Worm (Caenorhabditis elegans) whole organism, young adult: ENCODE data around the gene F46C3.2.

Experiments used
- F22D6.2 ChIP-seq: sonication (generic microtip); optimal IDR thresholded peaks from 2 replicates; lab custom pipeline; 2016; ENCODE audit warnings: mild to moderate bottlenecking, missing genetic modification characterization, missing compliant biosample characterization
- F37B4.10 ChIP-seq: fragments of 200-800 bp; sonication (Bioruptor generic); IDR thresholded peaks from 2 replicates; pipeline ENCODE4 v1.3.6; 2022; ENCODE audit warnings: missing genetic modification characterization, missing compliant biosample characterization
- F55B11.4 ChIP-seq: sonication (generic microtip); optimal IDR thresholded peaks from 2 replicates; lab custom pipeline; 2016; ENCODE audit warnings: missing compliant biosample characterization, missing genetic modification characterization, borderline replicate concordance; ENCODE audit not compliant: insufficient read depth
- T07F8.4 ChIP-seq: sonication (generic microtip); optimal IDR thresholded peaks from 2 replicates; lab custom pipeline; 2016; ENCODE audit warnings: mild to moderate bottlenecking, missing genetic modification characterization, moderate library complexity, missing compliant biosample characterization
- Y53G8AR.9 ChIP-seq: fragments of 200-800 bp; sonication (Bioruptor generic); conservative IDR thresholded peaks from 2 replicates; pipeline ENCODE4 v1.3.6; 2022; ENCODE audit warnings: missing genetic modification reagents, missing genetic modification characterization, missing compliant biosample characterization
- Y95B8A.8 ChIP-seq: fragments of 200-800 bp; sonication (Bioruptor generic); IDR thresholded peaks from 2 replicates; pipeline ENCODE4 v1.3.6; 2022; ENCODE audit warnings: missing genetic modification reagents, missing genetic modification characterization, missing compliant biosample characterization
- ZK185.1 ChIP-seq: sonication (generic microtip); optimal IDR thresholded peaks from 2 replicates; lab custom pipeline; 2016; ENCODE audit warnings: mild to moderate bottlenecking, missing genetic modification characterization, missing compliant biosample characterization; ENCODE audit not compliant: poor library complexity, severe bottlenecking
- akir-1 ChIP-seq: fragments of 200-800 bp; sonication (Bioruptor generic); optimal IDR thresholded peaks from 2 replicates; lab custom pipeline; 2018; ENCODE audit warnings: mild to moderate bottlenecking, missing genetic modification characterization, moderate library complexity, missing compliant biosample characterization
- ama-1 ChIP-seq, 3 experiments: fragments of 150-350 bp in 1 of 3; sonication (generic microtip) in 2 of 3; optimal IDR thresholded peaks; 2 replicates each; lab custom pipeline; 2014 to 2018; ENCODE audit warnings: missing biosample characterization in 2 of 3, missing genetic modification characterization in 2 of 3, missing genetic modification reagents in 2 of 3
- atf-7 ChIP-seq: sonication (generic microtip); optimal IDR thresholded peaks from 2 replicates; lab custom pipeline; 2017; ENCODE audit warnings: mild to moderate bottlenecking, missing genetic modification characterization, missing compliant biosample characterization
- attf-3 ChIP-seq: fragments of 200-800 bp; sonication (Bioruptor generic); conservative IDR thresholded peaks from 2 replicates; pipeline ENCODE4 v1.3.6; 2022; ENCODE audit warnings: missing genetic modification reagents, missing genetic modification characterization, missing compliant biosample characterization
- attf-6 ChIP-seq: fragments of 200-800 bp; sonication (Bioruptor generic); IDR thresholded peaks from 2 replicates; pipeline ENCODE4 v1.3.6; 2022; ENCODE audit warnings: missing genetic modification reagents, missing genetic modification characterization, missing compliant biosample characterization
- cebp-1 ChIP-seq, 2 experiments: fragments of 200-800 bp in 1 of 2; sonication (Bioruptor generic) in 1 of 2; sonication (generic microtip) in 1 of 2; IDR thresholded peaks in 1 of 2; optimal IDR thresholded peaks in 1 of 2; 2 replicates each; pipeline versions ENCODE4 v1.3.6 to Lab custom; 2017 to 2022; ENCODE audit warnings: missing compliant biosample characterization in 2 of 2, missing genetic modification characterization in 2 of 2, mild to moderate bottlenecking in 1 of 2, missing genetic modification reagents in 1 of 2, moderate library complexity in 1 of 2
- ceh-100 ChIP-seq: fragments of 200-800 bp; sonication (Bioruptor generic); IDR thresholded peaks from 2 replicates; pipeline ENCODE4 v1.3.6; 2022; ENCODE audit warnings: missing genetic modification reagents, missing genetic modification characterization, missing compliant biosample characterization
- ceh-27 ChIP-seq: fragments of 200-800 bp; sonication (Bioruptor generic); optimal IDR thresholded peaks from 2 replicates; lab custom pipeline; 2018; ENCODE audit warnings: mild to moderate bottlenecking, missing genetic modification characterization, moderate library complexity, missing compliant biosample characterization
- ceh-40 ChIP-seq: fragments of 200-800 bp; sonication (Bioruptor generic); IDR thresholded peaks from 2 replicates; pipeline ENCODE4 v1.3.6; 2022; ENCODE audit warnings: missing genetic modification characterization, missing compliant biosample characterization
- ceh-58 ChIP-seq: fragments of 200-800 bp; sonication (Bioruptor generic); IDR thresholded peaks from 2 replicates; pipeline ENCODE4 v1.3.6; 2022; ENCODE audit warnings: missing genetic modification characterization, missing compliant biosample characterization
- chd-7 ChIP-seq: sonication (generic microtip); optimal IDR thresholded peaks from 2 replicates; lab custom pipeline; 2016; ENCODE audit warnings: mild to moderate bottlenecking, missing genetic modification characterization, moderate library complexity, missing compliant biosample characterization
- die-1 ChIP-seq: sonication (generic microtip); optimal IDR thresholded peaks from 2 replicates; lab custom pipeline; 2016; ENCODE audit warnings: missing genotype, mild to moderate bottlenecking, missing genetic modification characterization, missing compliant biosample characterization
- dpl-1 ChIP-seq: fragments of 150-350 bp; optimal IDR thresholded peaks from 2 replicates; lab custom pipeline; 2014; ENCODE audit warnings: missing biosample characterization, missing genetic modification reagents, missing genetic modification characterization
- ekl-4 ChIP-seq: fragments of 200-800 bp; sonication (Bioruptor generic); IDR thresholded peaks from 2 replicates; pipeline ENCODE4 v1.3.6; 2022; ENCODE audit warnings: missing genetic modification reagents, missing genetic modification characterization, missing compliant biosample characterization
- hlh-26 ChIP-seq: fragments of 200-800 bp; sonication (Bioruptor generic); conservative IDR thresholded peaks from 2 replicates; pipeline ENCODE4 v1.3.6; 2022; ENCODE audit warnings: missing genetic modification reagents, missing genetic modification characterization, missing compliant biosample characterization
- let-526 ChIP-seq: fragments of 200-800 bp; sonication (Bioruptor generic); IDR thresholded peaks from 2 replicates; pipeline ENCODE4 v1.3.6; 2022; ENCODE audit warnings: missing genetic modification reagents, missing genetic modification characterization, missing compliant biosample characterization
- lin-40 ChIP-seq: sonication (generic microtip); optimal IDR thresholded peaks from 2 replicates; lab custom pipeline; 2016; ENCODE audit warnings: missing genetic modification characterization, mild to moderate bottlenecking, missing compliant biosample characterization, missing genotype, missing genetic modification reagents
- lir-1 ChIP-seq: fragments of 200-800 bp; sonication (Bioruptor generic); conservative IDR thresholded peaks from 2 replicates; pipeline ENCODE4 v1.3.6; 2022; ENCODE audit warnings: missing genetic modification reagents, missing genetic modification characterization, missing compliant biosample characterization
- lsy-27 ChIP-seq: sonication (generic microtip); optimal IDR thresholded peaks from 2 replicates; lab custom pipeline; 2017; ENCODE audit warnings: missing genetic modification characterization, mild to moderate bottlenecking, missing compliant biosample characterization, antibody characterized with exemption, missing genotype, borderline replicate concordance; ENCODE audit not compliant: insufficient read depth
- madf-10 ChIP-seq: sonication (generic microtip); optimal IDR thresholded peaks from 2 replicates; lab custom pipeline; 2016; ENCODE audit warnings: mild to moderate bottlenecking, missing genetic modification characterization, missing compliant biosample characterization
- madf-3 ChIP-seq: fragments of 200-800 bp; sonication (Bioruptor generic); IDR thresholded peaks from 2 replicates; pipeline ENCODE4 v1.3.6; 2022; ENCODE audit warnings: missing genetic modification reagents, missing genetic modification characterization, missing compliant biosample characterization
- madf-6 ChIP-seq: fragments of 200-800 bp; sonication (Bioruptor generic); IDR thresholded peaks from 2 replicates; pipeline ENCODE4 v1.3.6; 2022; ENCODE audit warnings: missing genetic modification reagents, missing genetic modification characterization, missing compliant biosample characterization
- mcd-1 ChIP-seq: fragments of 200-800 bp; sonication (Bioruptor generic); IDR thresholded peaks from 2 replicates; pipeline ENCODE4 v1.3.6; 2022; ENCODE audit warnings: missing genetic modification reagents, missing genetic modification characterization, missing compliant biosample characterization
- nhr-80 ChIP-seq: sonication (generic microtip); optimal IDR thresholded peaks from 2 replicates; lab custom pipeline; 2016; ENCODE audit warnings: missing genetic modification characterization, missing compliant biosample characterization
- pha-4 ChIP-seq: fragments of 150-350 bp; sonication (generic microtip); optimal IDR thresholded peaks from 2 replicates; lab custom pipeline; 2014; ENCODE audit warnings: missing biosample characterization, missing genetic modification reagents, missing genetic modification characterization
- snpc-1.1 ChIP-seq: sonication (generic microtip); optimal IDR thresholded peaks from 2 replicates; lab custom pipeline; 2017; ENCODE audit warnings: missing genetic modification characterization, mild to moderate bottlenecking, missing compliant biosample characterization, antibody characterized with exemption, moderate library complexity, missing genotype, missing genetic modification reagents; ENCODE audit not compliant: insufficient read depth
- snpc-1.3 ChIP-seq: sonication (generic microtip); optimal IDR thresholded peaks from 2 replicates; lab custom pipeline; 2017; ENCODE audit warnings: missing genetic modification characterization, mild to moderate bottlenecking, missing compliant biosample characterization, antibody characterized with exemption, moderate library complexity, missing genotype, missing genetic modification reagents; ENCODE audit not compliant: insufficient read depth
- tlf-1 ChIP-seq: fragments of 200-800 bp; sonication (Bioruptor generic); optimal IDR thresholded peaks from 2 replicates; lab custom pipeline; 2018; ENCODE audit warnings: mild to moderate bottlenecking, missing genetic modification characterization, missing compliant biosample characterization
- xnd-1 ChIP-seq: sonication (generic microtip); optimal IDR thresholded peaks from 2 replicates; lab custom pipeline; 2016; ENCODE audit warnings: missing genotype, missing genetic modification reagents, missing genetic modification characterization, missing compliant biosample characterization
- zim-3 ChIP-seq: sonication (generic microtip); optimal IDR thresholded peaks from 2 replicates; lab custom pipeline; 2017; ENCODE audit warnings: mild to moderate bottlenecking, missing genetic modification characterization, moderate library complexity, missing compliant biosample characterization
- ztf-18 ChIP-seq: sonication (generic microtip); optimal IDR thresholded peaks from 2 replicates; lab custom pipeline; 2016; ENCODE audit warnings: missing genotype, mild to moderate bottlenecking, missing genetic modification characterization, missing compliant biosample characterization
- ztf-28 ChIP-seq: fragments of 200-800 bp; sonication (Bioruptor generic); IDR thresholded peaks from 2 replicates; pipeline ENCODE4 v1.3.6; 2022; ENCODE audit warnings: missing genetic modification reagents, missing genetic modification characterization, missing compliant biosample characterization

The F46C3.2 gene

ce11 chrX:11461545-11461944, 43.0 kb upstream of the F46C3.2 start:
- no peak for TF ChIP-seq ceh-27
- TF ChIP-seq dpl-1 (GFP tag; lab: Kevin White, UChicago): no peak
- TF ChIP-seq ekl-4 (GFP tag; lab: Robert Waterston, UW): no peak
- TF ChIP-seq ztf-28 (GFP tag; lab: Robert Waterston, UW): no peak
- TF ChIP-seq attf-3 (GFP tag; lab: Robert Waterston, UW): no peak
- TF ChIP-seq zim-3 (tag; lab: Kevin White, UChicago): peak; percentile 2
- TF ChIP-seq cebp-1 (GFP tag; IDR thresholded peaks at IDR 0.05; lab: Robert Waterston, UW): no peak
- no peak for TF ChIP-seq cebp-1 (tag; optimal IDR thresholded peaks at IDR 0.05; lab: Kevin White, UChicago)

- TF ChIP-seq ceh-40 (GFP tag; lab: Robert Waterston, UW) (no peak), F55B11.4 (tag; lab: Kevin White, UChicago) (no peak), madf-3 (GFP tag; lab: Robert Waterston, UW) (no peak), tlf-1 (GFP tag; lab: Kevin White, UChicago) (no peak), madf-6 (no peak), akir-1 (no peak), lir-1 (GFP tag; lab: Robert Waterston, UW) (no peak), snpc-1.3 (no peak), mcd-1 (GFP tag; lab: Robert Waterston, UW) (no peak), ceh-58 (no peak), lin-40 (tag; lab: Kevin White, UChicago) (no peak), pha-4 (tag; lab: Kevin White, UChicago) (no peak), nhr-80 (tag; lab: Kevin White, UChicago) (no peak), xnd-1 (tag; lab: Kevin White, UChicago) (no peak), ama-1 (optimal IDR thresholded peaks at IDR 0.05; lab: Kevin White, UChicago) (no peak), ama-1 (GFP tag; optimal IDR thresholded peaks at IDR 0.05; lab: Kevin White, UChicago) (no peak)
- TF ChIP-seq, all 124 proteins: peak for 0
These were observed 38.1 kb upstream of the F46C3.2 start for ce11 chrX:11456665-11457064.

ce11 chrX:11454231-11454630, 35.7 kb upstream of the F46C3.2 start, which contains the start of gene F48C5.2:
TSS of gene F48C5.2 (minus strand) at chrX:11454331.
- TF ChIP-seq snpc-1.1 (tag; lab: Kevin White, UChicago) (no peak), atf-7 (tag; lab: Kevin White, UChicago) (no peak), lsy-27 (tag; lab: Kevin White, UChicago) (no peak), Y95B8A.8 (GFP tag; lab: Robert Waterston, UW) (no peak), hlh-26 (GFP tag; lab: Robert Waterston, UW) (no peak), madf-10 (tag; lab: Kevin White, UChicago) (no peak), die-1 (tag; lab: Kevin White, UChicago) (no peak), ceh-27 (no peak), F22D6.2 (no peak), attf-6 (GFP tag; lab: Robert Waterston, UW) (no peak), ceh-58 (no peak), chd-7 (tag; lab: Kevin White, UChicago) (no peak), ceh-100 (GFP tag; lab: Robert Waterston, UW) (no peak), ztf-18 (no peak), F37B4.10 (no peak), ZK185.1 (tag; lab: Kevin White, UChicago) (no peak), let-526 (GFP tag; lab: Robert Waterston, UW) (no peak), T07F8.4 (tag; lab: Kevin White, UChicago) (no peak), Y53G8AR.9 (no peak)
- TF ChIP-seq, all 124 proteins: peak for 0
